Worm (Caenorhabditis elegans) whole organism, L1 larva: ENCODE measurements around the gene C17F4.11.
A peak's percentile ranks its signal among the peaks of the same experiment; 100 is the strongest.

Source experiments
- C16A3.4 ChIP-seq: fragments of 150-350 bp; optimal IDR thresholded peaks from 2 replicates; lab custom pipeline; 2014; ENCODE audit warnings: missing biosample characterization, missing genetic modification characterization
- ama-1 ChIP-seq: fragments of 150-350 bp; optimal IDR thresholded peaks from 2 replicates; lab custom pipeline; 2014
- blmp-1 ChIP-seq: fragments of 150-350 bp; optimal IDR thresholded peaks from 2 replicates; lab custom pipeline; 2014; ENCODE audit warnings: missing biosample characterization, missing genetic modification characterization
- ceh-8 ChIP-seq: fragments of 200-800 bp; sonication (Bioruptor generic); optimal IDR thresholded peaks from 2 replicates; lab custom pipeline; 2018; ENCODE audit warnings: mild to moderate bottlenecking, missing genetic modification characterization, moderate library complexity, missing compliant biosample characterization
- ceh-82 ChIP-seq, 3 experiments: fragments of 150-350 bp in 1 of 3; sonication (generic microtip) in 2 of 3; optimal IDR thresholded peaks; 2 replicates each; lab custom pipeline; 2014 to 2017; ENCODE audit warnings: missing biosample characterization in 3 of 3, missing genetic modification characterization in 3 of 3
- efl-1 ChIP-seq, 4 experiments: fragments of 150-350 bp; optimal IDR thresholded peaks in 3 of 4; peaks in 1 of 4; 1 replicate in 1 of 4; 2 replicates in 3 of 4; lab custom pipeline; 2014; ENCODE audit warnings: missing biosample characterization in 2 of 4, missing genetic modification characterization in 2 of 4, missing genetic modification reagents in 2 of 4
- egl-27 ChIP-seq, 2 experiments: fragments of 150-350 bp in 1 of 2; sonication (generic microtip); optimal IDR thresholded peaks; 3 replicates each; lab custom pipeline; 2017 to 2018; ENCODE audit warnings: missing biosample characterization in 2 of 2, missing genetic modification characterization in 2 of 2, missing genetic modification reagents in 2 of 2
- elt-3 ChIP-seq, 6 experiments: fragments of 150-350 bp in 1 of 6; sonication (generic microtip); optimal IDR thresholded peaks; 2 replicates each; lab custom pipeline; 2017 to 2018; ENCODE audit warnings: missing biosample characterization in 6 of 6, missing genetic modification characterization in 6 of 6, inconsistent platforms in 1 of 6
- ets-5 ChIP-seq: fragments of 200-800 bp; sonication (Bioruptor generic); IDR thresholded peaks from 2 replicates; pipeline ENCODE4 v1.3.6; 2022; ENCODE audit warnings: missing genetic modification characterization, missing compliant biosample characterization
- fkh-8 ChIP-seq: sonication (generic microtip); optimal IDR thresholded peaks from 2 replicates; lab custom pipeline; 2016; ENCODE audit warnings: mild to moderate bottlenecking, missing genetic modification characterization, missing compliant biosample characterization
- hlh-17 ChIP-seq: fragments of 200-800 bp; sonication (Bioruptor generic); optimal IDR thresholded peaks from 2 replicates; lab custom pipeline; 2018; ENCODE audit warnings: missing genetic modification characterization, mild to moderate bottlenecking, missing compliant biosample characterization, moderate library complexity, borderline replicate concordance
- irx-1 ChIP-seq: sonication (generic microtip); optimal IDR thresholded peaks from 2 replicates; lab custom pipeline; 2016; ENCODE audit warnings: missing genetic modification characterization, missing compliant biosample characterization
- jun-1 ChIP-seq: fragments of 150-350 bp; optimal IDR thresholded peaks from 2 replicates; lab custom pipeline; 2014; ENCODE audit warnings: missing biosample characterization, missing genetic modification reagents, missing genetic modification characterization
- lin-14 ChIP-seq: fragments of 200-800 bp; sonication (Bioruptor generic); optimal IDR thresholded peaks from 2 replicates; lab custom pipeline; 2018; ENCODE audit warnings: mild to moderate bottlenecking, missing genetic modification characterization, moderate library complexity, missing compliant biosample characterization
- lsy-2 ChIP-seq, 2 experiments: fragments of 150-350 bp; optimal IDR thresholded peaks; 2 replicates each; lab custom pipeline; 2014; ENCODE audit warnings: missing biosample characterization in 2 of 2, missing genetic modification characterization in 2 of 2
- mep-1 ChIP-seq: fragments of 150-350 bp; optimal IDR thresholded peaks from 2 replicates; lab custom pipeline; 2014; ENCODE audit warnings: missing biosample characterization, missing genetic modification characterization
- nhr-11 ChIP-seq: fragments of 150-350 bp; optimal IDR thresholded peaks from 2 replicates; lab custom pipeline; 2014; ENCODE audit warnings: missing biosample characterization, missing genetic modification characterization
- nhr-19 ChIP-seq: fragments of 200-800 bp; sonication (Bioruptor generic); conservative IDR thresholded peaks from 2 replicates; pipeline ENCODE4 v1.3.6; 2022; ENCODE audit warnings: missing genetic modification characterization, missing compliant biosample characterization
- nhr-237 ChIP-seq: fragments of 150-350 bp; optimal IDR thresholded peaks from 2 replicates; lab custom pipeline; 2014; ENCODE audit warnings: missing biosample characterization, missing genetic modification characterization
- nhr-47 ChIP-seq: sonication (generic microtip); optimal IDR thresholded peaks from 2 replicates; lab custom pipeline; 2016; ENCODE audit warnings: mild to moderate bottlenecking, missing genetic modification characterization, moderate library complexity, missing compliant biosample characterization
- nhr-71 ChIP-seq: sonication (generic microtip); optimal IDR thresholded peaks from 2 replicates; lab custom pipeline; 2016; ENCODE audit warnings: mild to moderate bottlenecking, missing genetic modification characterization, moderate library complexity, missing compliant biosample characterization
- nhr-76 ChIP-seq: sonication (generic microtip); optimal IDR thresholded peaks from 2 replicates; lab custom pipeline; 2017; ENCODE audit warnings: missing biosample characterization, missing genetic modification characterization
- pag-3 ChIP-seq: sonication (generic microtip); optimal IDR thresholded peaks from 2 replicates; lab custom pipeline; 2017; ENCODE audit warnings: missing genetic modification characterization, mild to moderate bottlenecking, missing compliant biosample characterization, antibody characterized with exemption, borderline replicate concordance; ENCODE audit not compliant: insufficient read depth
- pqm-1 ChIP-seq: sonication (generic microtip); optimal IDR thresholded peaks from 3 replicates; lab custom pipeline; 2017; ENCODE audit warnings: missing biosample characterization, missing genetic modification characterization
- snpc-4 ChIP-seq: fragments of 150-350 bp; optimal IDR thresholded peaks from 2 replicates; lab custom pipeline; 2014; ENCODE audit warnings: missing biosample characterization, missing genetic modification characterization
- tbx-2 ChIP-seq: sonication (generic microtip); optimal IDR thresholded peaks from 2 replicates; lab custom pipeline; 2016; ENCODE audit warnings: missing genetic modification characterization, missing compliant biosample characterization
- tlp-1 ChIP-seq: fragments of 150-350 bp; optimal IDR thresholded peaks from 2 replicates; lab custom pipeline; 2014; ENCODE audit warnings: missing biosample characterization, missing genetic modification characterization
- unc-30 ChIP-seq: sonication (generic microtip); optimal IDR thresholded peaks from 2 replicates; lab custom pipeline; 2017; ENCODE audit warnings: missing biosample characterization, missing genetic modification characterization
- unc-62 ChIP-seq: fragments of 150-350 bp; optimal IDR thresholded peaks from 2 replicates; lab custom pipeline; 2014; ENCODE audit warnings: missing biosample characterization, missing genetic modification reagents, missing genetic modification characterization
- unc-86 ChIP-seq: sonication (generic microtip); optimal IDR thresholded peaks from 2 replicates; lab custom pipeline; 2016; ENCODE audit warnings: missing genetic modification characterization, missing compliant biosample characterization
- unc-98 ChIP-seq: fragments of 200-800 bp; sonication (Bioruptor generic); IDR thresholded peaks from 2 replicates; pipeline ENCODE4 v1.3.6; 2022; ENCODE audit warnings: missing genetic modification characterization, missing compliant biosample characterization

Gene C17F4.11

DNA sequence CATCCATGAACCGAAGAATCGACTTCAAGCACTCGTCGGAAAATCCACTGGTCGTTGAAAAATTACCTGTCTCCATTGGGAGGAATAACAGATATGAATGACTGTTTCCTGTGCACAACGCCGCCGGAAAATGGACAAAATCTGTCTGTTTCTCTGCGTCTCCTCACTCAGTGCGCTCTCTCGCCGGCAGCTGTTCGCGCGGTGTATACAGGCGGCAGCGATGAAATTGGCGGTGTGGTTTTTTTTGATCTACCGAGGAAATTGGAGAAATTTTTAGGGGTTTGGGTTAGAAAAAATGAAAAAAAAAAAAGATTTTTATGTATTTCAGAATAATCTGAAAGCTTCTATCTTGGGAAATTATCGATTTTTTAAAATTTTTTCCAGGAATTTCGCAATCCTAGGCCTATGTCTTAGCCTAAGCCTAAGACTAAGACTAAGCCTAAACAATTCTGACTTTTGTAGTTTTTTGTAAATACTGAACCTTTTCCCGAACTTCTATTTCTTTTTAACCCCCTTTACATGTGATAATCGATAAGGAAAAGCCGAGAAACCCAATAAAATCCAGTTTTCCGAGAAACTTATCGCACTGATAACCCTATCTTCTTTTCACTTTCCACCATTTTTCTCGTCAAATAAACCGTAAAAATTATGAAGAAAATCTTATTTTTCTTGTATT is 10.9 kb downstream of the C17F4.11 start, which contains the start of the genes fbxc-50 and C17F4.2:
fbxc-50 (minus strand) TSS at position 81 of the 676 bp plus-strand sequence.
C17F4.2 (plus strand) TSS at position 626 of the 676 bp plus-strand sequence.
- TF ChIP-seq tlp-1 (no peak), efl-1 (optimal IDR thresholded peaks at IDR 0.05; lab: Kevin White, UChicago) (no peak), efl-1 (GFP tag; optimal IDR thresholded peaks at IDR 0.05 in 1 of 2; lab: Kevin White, UChicago) (peak in 1 of 2 experiments; percentile 56), ceh-82 (tag; optimal IDR thresholded peaks at IDR 0.05; lab: Kevin White, UChicago) (no peak), irx-1 (tag; lab: Kevin White, UChicago) (no peak), jun-1 (tag; lab: Kevin White, UChicago) (no peak), mep-1 (tag; lab: Kevin White, UChicago) (no peak), nhr-47 (tag; lab: Kevin White, UChicago) (no peak), hlh-17 (GFP tag; lab: Kevin White, UChicago) (no peak), blmp-1 (tag; lab: Kevin White, UChicago) (peak; percentile 80), C16A3.4 (tag; lab: Kevin White, UChicago) (no peak)

DNA sequence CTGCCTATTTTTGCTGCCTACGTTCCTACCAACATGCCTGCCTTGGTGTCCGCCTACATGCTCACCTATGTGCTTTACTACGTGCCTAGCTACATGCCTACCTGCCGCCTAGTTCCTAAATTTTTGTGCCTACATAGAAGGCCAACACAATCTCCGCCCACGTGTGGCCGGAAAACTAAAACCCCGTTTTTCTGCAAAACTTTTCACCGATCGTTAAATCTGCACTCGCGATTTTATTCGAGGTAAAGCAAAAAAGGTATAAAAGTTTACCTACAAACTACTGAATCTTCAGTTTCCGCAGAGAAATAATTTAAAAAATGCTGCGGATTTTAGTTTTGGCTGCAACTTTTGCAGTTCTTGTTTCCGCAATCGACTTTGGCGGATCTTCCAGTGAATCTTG is 12.1 kb downstream of the C17F4.11 start, which contains the start of gene clec-124:
clec-124 (plus strand) TSS at position 301 of the 400 bp plus-strand sequence.
- TF ChIP-seq snpc-4, result no peak
- TF ChIP-seq blmp-1 (tag; lab: Kevin White, UChicago), result no peak
- no peak for TF ChIP-seq nhr-76 (tag; lab: Kevin White, UChicago)
- no peak for TF ChIP-seq lin-14 (GFP tag; lab: Kevin White, UChicago)
- TF ChIP-seq ceh-8 (GFP tag; lab: Kevin White, UChicago), result no peak
- TF ChIP-seq mep-1 (tag; lab: Kevin White, UChicago), result no peak
- TF ChIP-seq unc-30 (tag; lab: Kevin White, UChicago), result no peak
- TF ChIP-seq elt-3 (tag; optimal IDR thresholded peaks at IDR 0.05; lab: Kevin White, UChicago), result no peak

ce11 chrII:3250195-3250594 is 12.9 kb downstream of the C17F4.11 start:
- TF ChIP-seq nhr-11 (tag; lab: Kevin White, UChicago) (no peak), nhr-76 (tag; lab: Kevin White, UChicago) (no peak), nhr-71 (tag; lab: Kevin White, UChicago) (no peak), lsy-2 (tag; optimal IDR thresholded peaks at IDR 0.05; lab: Kevin White, UChicago) (no peak), lin-14 (GFP tag; lab: Kevin White, UChicago) (no peak)

DNA sequence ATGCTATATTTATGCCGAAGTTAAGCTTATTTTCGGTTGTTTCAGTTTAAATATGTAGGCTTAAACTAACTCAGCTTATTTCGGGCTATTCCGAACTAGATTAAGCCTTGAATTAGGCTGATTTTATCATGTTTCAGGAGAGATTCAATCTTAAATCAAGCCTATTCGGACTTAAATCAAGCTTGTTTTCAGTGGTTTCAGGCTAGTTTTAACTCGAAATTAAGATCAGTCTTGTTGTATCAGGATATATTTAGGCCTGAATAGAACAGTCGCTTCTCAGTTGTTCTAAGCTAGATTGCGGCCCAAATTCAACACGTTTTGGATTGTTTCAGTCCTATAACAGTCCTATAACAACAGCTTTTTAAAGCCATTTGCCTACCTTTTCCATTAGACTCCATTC is 14.5 kb downstream of the C17F4.11 start:
- TF ChIP-seq hlh-17 (GFP tag; lab: Kevin White, UChicago) (no peak), unc-62 (GFP tag; lab: Kevin White, UChicago) (no peak), unc-30 (tag; lab: Kevin White, UChicago) (no peak), unc-98 (GFP tag; lab: Robert Waterston, UW) (no peak), ets-5 (no peak), pqm-1 (no peak), ama-1 (lab: Kevin White, UChicago) (no peak)

DNA sequence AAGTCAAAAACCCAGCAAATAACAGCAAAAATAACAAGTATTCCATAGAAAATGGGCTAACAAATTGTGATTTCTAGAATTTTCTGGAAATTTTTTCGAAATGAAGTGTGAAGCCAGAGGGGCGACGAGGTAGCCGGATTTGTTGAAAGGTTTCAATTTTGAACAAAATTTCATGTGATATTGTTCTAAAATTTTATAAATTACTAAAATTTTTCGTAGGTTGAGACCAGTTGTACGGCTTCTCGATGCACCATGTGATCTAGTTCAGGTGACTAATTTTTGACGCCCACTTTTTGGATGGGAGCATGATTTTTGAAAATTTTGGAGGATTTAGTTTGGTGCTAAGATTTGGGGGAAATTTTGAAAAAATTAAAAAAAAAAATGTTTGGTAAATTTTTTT is 22.0 kb downstream of the C17F4.11 start, which contains the start of gene gcy-19:
gcy-19 (minus strand) TSS at position 101 of the 400 bp plus-strand sequence.
- no peak for TF ChIP-seq pag-3 (tag; lab: Kevin White, UChicago)
- no peak for TF ChIP-seq unc-86 (tag; lab: Kevin White, UChicago)
- no peak for TF ChIP-seq nhr-11 (tag; lab: Kevin White, UChicago)
- no peak for TF ChIP-seq tbx-2 (tag; lab: Kevin White, UChicago)
- no peak for TF ChIP-seq nhr-237
- no peak for TF ChIP-seq fkh-8
- no peak for TF ChIP-seq nhr-19 (GFP tag; lab: Robert Waterston, UW)
- no peak for TF ChIP-seq egl-27 (tag; optimal IDR thresholded peaks at IDR 0.05; lab: Kevin White, UChicago)
